Worm (Caenorhabditis elegans) whole organism, midembryonic: ENCODE results near the gene EGAP2.2.

Experiments
- T22C8.4 ChIP-seq: fragments of 200-800 bp; sonication (Bioruptor generic); IDR thresholded peaks from 2 replicates; pipeline ENCODE4 v1.3.6; 2022; ENCODE audit warnings: missing genetic modification characterization, missing compliant biosample characterization
- flt-1 ChIP-seq: fragments of 200-800 bp; sonication (Bioruptor generic); IDR thresholded peaks from 2 replicates; pipeline ENCODE4 v1.3.6; 2022; ENCODE audit warnings: missing genetic modification characterization, missing compliant biosample characterization
- klf-2 ChIP-seq: fragments of 200-800 bp; sonication (Bioruptor generic); conservative IDR thresholded peaks from 2 replicates; pipeline ENCODE4 v1.3.6; 2022; ENCODE audit warnings: missing genetic modification reagents, missing genetic modification characterization, missing compliant biosample characterization
- med-1 ChIP-seq: sonication (generic microtip); optimal IDR thresholded peaks from 2 replicates; lab custom pipeline; 2017; ENCODE audit warnings: missing genetic modification characterization, mild to moderate bottlenecking, missing compliant biosample characterization, antibody characterized with exemption, missing genetic modification reagents; ENCODE audit not compliant: insufficient read depth
- ref-1 ChIP-seq: fragments of 200-800 bp; sonication (Bioruptor generic); conservative IDR thresholded peaks from 2 replicates; pipeline ENCODE4 v1.3.6; 2022; ENCODE audit warnings: missing genetic modification reagents, missing genetic modification characterization, missing compliant biosample characterization

DNA sequence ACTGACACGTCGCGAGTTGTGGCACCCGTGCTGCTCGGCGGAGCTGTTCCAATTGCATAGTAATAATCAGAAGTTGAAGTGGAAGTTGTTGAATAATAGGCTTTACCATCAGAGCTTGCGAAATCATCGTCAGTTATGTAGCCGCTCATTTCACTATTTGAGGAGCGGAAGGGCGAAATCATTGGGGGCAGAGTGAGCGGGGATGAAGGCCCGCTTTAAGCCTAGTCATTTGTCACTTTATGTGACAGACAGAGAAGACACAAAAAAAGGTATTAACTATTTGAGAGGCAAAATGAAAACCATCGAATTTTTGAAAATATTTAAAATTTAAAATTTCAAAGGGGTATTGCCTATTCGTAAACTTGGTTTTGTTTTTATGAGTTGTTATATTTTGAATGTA lies 11.3 kb upstream of the EGAP2.2 start:
- TF ChIP-seq ref-1 (GFP tag; lab: Robert Waterston, UW): no peak
- no peak for TF ChIP-seq flt-1 (GFP tag; lab: Robert Waterston, UW)
- TF ChIP-seq med-1 (GFP tag; lab: Kevin White, UChicago): no peak
- TF ChIP-seq T22C8.4 (GFP tag; lab: Robert Waterston, UW): no peak
- no peak for TF ChIP-seq klf-2 (GFP tag; lab: Robert Waterston, UW)
